Fruit fly (Drosophila melanogaster) whole organism, embryonic: ENCODE results near the gene Idi.
A peak's percentile ranks its signal among the peaks of the same experiment; 100 is the strongest.

ENCODE experiments used
- CG10274 ChIP-seq: fragments of 200-800 bp; sonication (Bioruptor generic); optimal IDR thresholded peaks from 3 replicates; lab custom pipeline; 2017; ENCODE audit warnings: missing biosample characterization, mild to moderate bottlenecking, missing genetic modification characterization
- CG11085 ChIP-seq: fragments of 200-800 bp; sonication (Bioruptor generic); IDR thresholded peaks from 2 replicates; pipeline ENCODE4 v1.3.6; 2022; ENCODE audit warnings: missing biosample characterization, missing genetic modification characterization
- CG1233 ChIP-seq: fragments of 200-800 bp; sonication (Bioruptor generic); optimal IDR thresholded peaks from 4 replicates; lab custom pipeline; 2018; ENCODE audit warnings: missing biosample characterization, mild to moderate bottlenecking, missing genetic modification characterization
- CG13287 ChIP-seq: fragments of 200-800 bp; sonication (Bioruptor generic); IDR thresholded peaks from 2 replicates; pipeline ENCODE4 v1.3.6; 2022; ENCODE audit warnings: missing biosample characterization, missing genetic modification characterization; ENCODE audit not compliant: partially characterized antibody
- CG15011 ChIP-seq: fragments of 200-800 bp; sonication (Bioruptor generic); optimal IDR thresholded peaks from 3 replicates; lab custom pipeline; 2018; ENCODE audit warnings: missing biosample characterization, mild to moderate bottlenecking, missing genetic modification characterization
- CG15514 ChIP-seq: fragments of 200-800 bp; sonication (Bioruptor generic); optimal IDR thresholded peaks from 3 replicates; lab custom pipeline; 2017; ENCODE audit warnings: missing biosample characterization, missing genetic modification characterization, mild to moderate bottlenecking, moderate library complexity, missing genetic modification reagents
- CG17328 ChIP-seq: fragments of 200-800 bp; sonication (Bioruptor generic); IDR thresholded peaks from 2 replicates; pipeline ENCODE4 v1.3.6; 2022; ENCODE audit warnings: missing biosample characterization, missing genetic modification characterization
- CG1792 ChIP-seq: fragments of 200-800 bp; sonication (Bioruptor generic); optimal IDR thresholded peaks from 2 replicates; lab custom pipeline; 2016; ENCODE audit warnings: missing biosample characterization, missing genetic modification characterization
- CG30431 ChIP-seq: fragments of 200-800 bp; sonication (Bioruptor generic); optimal IDR thresholded peaks from 2 replicates; lab custom pipeline; 2017; ENCODE audit warnings: missing biosample characterization, missing genetic modification characterization
- CG33557 ChIP-seq: fragments of 200-800 bp; sonication (Bioruptor generic); optimal IDR thresholded peaks from 2 replicates; lab custom pipeline; 2019; ENCODE audit warnings: missing biosample characterization, mild to moderate bottlenecking, missing genetic modification characterization, moderate library complexity
- CG3407 ChIP-seq: fragments of 200-800 bp; sonication (Bioruptor generic); optimal IDR thresholded peaks from 2 replicates; lab custom pipeline; 2018; ENCODE audit warnings: missing biosample characterization, mild to moderate bottlenecking, missing genetic modification characterization
- CG34376 ChIP-seq: fragments of 200-800 bp; sonication (Bioruptor generic); optimal IDR thresholded peaks from 2 replicates; lab custom pipeline; 2018; ENCODE audit warnings: missing biosample characterization, mild to moderate bottlenecking, missing genetic modification characterization
- CG3726 ChIP-seq: fragments of 200-800 bp; sonication (Bioruptor generic); IDR thresholded peaks from 3 replicates; pipeline ENCODE4, ENCODE4 v1.3.6; 2022; ENCODE audit warnings: missing biosample characterization, missing genetic modification characterization
- CG3995 ChIP-seq: fragments of 200-800 bp; sonication (Bioruptor generic); optimal IDR thresholded peaks from 3 replicates; lab custom pipeline; 2016; ENCODE audit warnings: missing biosample characterization, missing genetic modification characterization
- CG4424 ChIP-seq: fragments of 200-800 bp; sonication (Bioruptor generic); optimal IDR thresholded peaks from 3 replicates; lab custom pipeline; 2016; ENCODE audit warnings: missing biosample characterization, missing genetic modification characterization
- CG4854 ChIP-seq: fragments of 200-800 bp; sonication (Bioruptor generic); optimal IDR thresholded peaks from 2 replicates; lab custom pipeline; 2016; ENCODE audit warnings: missing biosample characterization, missing genetic modification characterization, inconsistent platforms
- CG6272 ChIP-seq: fragments of 200-800 bp; sonication (Bioruptor generic); IDR thresholded peaks from 2 replicates; pipeline ENCODE4 v1.3.6; 2022; ENCODE audit warnings: missing biosample characterization, missing genetic modification characterization
- CG7556 ChIP-seq: fragments of 200-800 bp; sonication (Bioruptor generic); optimal IDR thresholded peaks from 2 replicates; lab custom pipeline; 2017; ENCODE audit warnings: missing biosample characterization, mild to moderate bottlenecking, missing genetic modification characterization
- CG7987 ChIP-seq: fragments of 200-800 bp; sonication (Bioruptor generic); optimal IDR thresholded peaks from 2 replicates; lab custom pipeline; 2018; ENCODE audit warnings: missing biosample characterization, mild to moderate bottlenecking, missing genetic modification characterization, moderate library complexity
- Camta ChIP-seq: fragments of 200-800 bp; sonication (Bioruptor generic); optimal IDR thresholded peaks from 2 replicates; lab custom pipeline; 2016; ENCODE audit warnings: missing biosample characterization, missing genetic modification characterization
- CrebB ChIP-seq: fragments of 200-800 bp; sonication (Bioruptor generic); optimal IDR thresholded peaks from 3 replicates; lab custom pipeline; 2018; ENCODE audit warnings: missing biosample characterization, mild to moderate bottlenecking, missing genetic modification characterization
- D ChIP-seq, 2 experiments: fragments of 200-800 bp in 1 of 2; fragments of >200 bp in 1 of 2; sonication (Bioruptor generic) in 1 of 2; optimal IDR thresholded peaks; 2 replicates in 1 of 2; 3 replicates in 1 of 2; lab custom pipeline; 2017; ENCODE audit warnings: mild to moderate bottlenecking in 1 of 2, missing biosample characterization in 1 of 2, missing genetic modification characterization in 1 of 2, missing genetic modification reagents in 1 of 2
- Dll ChIP-seq: fragments of 200-800 bp; sonication (Bioruptor generic); IDR thresholded peaks from 4 replicates; pipeline ENCODE4 v1.3.6; 2022; ENCODE audit warnings: missing biosample characterization, missing genetic modification characterization; ENCODE audit not compliant: partially characterized antibody
- Fer1 ChIP-seq: fragments of 200-800 bp; sonication (Bioruptor generic); optimal IDR thresholded peaks from 2 replicates; lab custom pipeline; 2017; ENCODE audit warnings: missing biosample characterization, mild to moderate bottlenecking, missing genetic modification characterization
- HHEX ChIP-seq: fragments of 200-800 bp; sonication (Bioruptor generic); optimal IDR thresholded peaks from 3 replicates; lab custom pipeline; 2017; ENCODE audit warnings: missing biosample characterization, mild to moderate bottlenecking, missing genetic modification characterization, missing genetic modification reagents
- Med ChIP-seq: fragments of 200-800 bp; sonication (Bioruptor generic); peaks from one replicate; lab custom pipeline; 2016; ENCODE audit warnings: missing biosample characterization, missing genetic modification characterization, mild to moderate bottlenecking, inconsistent platforms, moderate library complexity
- Meics ChIP-seq: fragments of 200-800 bp; sonication (Bioruptor generic); optimal IDR thresholded peaks from 2 replicates; lab custom pipeline; 2017; ENCODE audit warnings: missing biosample characterization, mild to moderate bottlenecking, missing genetic modification characterization
- Mrtf ChIP-seq: fragments of 200-800 bp; sonication (Bioruptor generic); IDR thresholded peaks from 3 replicates; pipeline ENCODE4 v1.3.6; 2022; ENCODE audit warnings: missing biosample characterization, missing genetic modification characterization
- NC2β ChIP-seq: fragments of 200-800 bp; sonication (Bioruptor generic); optimal IDR thresholded peaks from 2 replicates; lab custom pipeline; 2016; ENCODE audit warnings: missing biosample characterization, missing genetic modification characterization
- Nf-YA ChIP-seq: fragments of 200-800 bp; sonication (Bioruptor generic); IDR thresholded peaks from 2 replicates; pipeline ENCODE4 v1.3.6; 2022; ENCODE audit warnings: missing biosample characterization, missing genetic modification characterization
- Poxn ChIP-seq: fragments of 200-800 bp; sonication (Bioruptor generic); IDR thresholded peaks from 2 replicates; pipeline ENCODE4 v1.3.6; 2022; ENCODE audit warnings: missing biosample characterization, missing genetic modification characterization
- Ptx1 ChIP-seq: fragments of 200-800 bp; sonication (Bioruptor generic); IDR thresholded peaks from 2 replicates; pipeline ENCODE4 v1.3.6; 2022; ENCODE audit warnings: missing biosample characterization, missing genetic modification characterization
- Sry-β ChIP-seq: fragments of 200-800 bp; sonication (Bioruptor generic); optimal IDR thresholded peaks from 2 replicates; lab custom pipeline; 2018; ENCODE audit warnings: missing biosample characterization, mild to moderate bottlenecking, missing genetic modification characterization, moderate library complexity
- YL-1 ChIP-seq: fragments of 200-800 bp; sonication (Bioruptor generic); optimal IDR thresholded peaks from 3 replicates; lab custom pipeline; 2017; ENCODE audit warnings: missing biosample characterization, mild to moderate bottlenecking, missing genetic modification characterization
- chn ChIP-seq: fragments of 200-800 bp; sonication (Bioruptor generic); optimal IDR thresholded peaks from 2 replicates; lab custom pipeline; 2016; ENCODE audit warnings: missing biosample characterization, missing genetic modification characterization
- da ChIP-seq: fragments of 200-800 bp; sonication (Bioruptor generic); optimal IDR thresholded peaks from 2 replicates; lab custom pipeline; 2016; ENCODE audit warnings: missing biosample characterization, missing genetic modification characterization
- gcm ChIP-seq: fragments of 200-800 bp; sonication (Bioruptor generic); optimal IDR thresholded peaks from 2 replicates; lab custom pipeline; 2019; ENCODE audit warnings: missing biosample characterization, mild to moderate bottlenecking, missing genetic modification characterization, moderate library complexity
- grau ChIP-seq: fragments of 200-800 bp; optimal IDR thresholded peaks from 3 replicates; lab custom pipeline; 2019; ENCODE audit warnings: missing biosample characterization, mild to moderate bottlenecking, missing genetic modification characterization, moderate library complexity
- jumu ChIP-seq: fragments of 200-800 bp; sonication (Bioruptor generic); optimal IDR thresholded peaks from 3 replicates; lab custom pipeline; 2016; ENCODE audit warnings: missing biosample characterization, missing genetic modification characterization
- mirr ChIP-seq: fragments of 200-800 bp; sonication (Bioruptor generic); optimal IDR thresholded peaks from 3 replicates; lab custom pipeline; 2018; ENCODE audit warnings: missing biosample characterization, mild to moderate bottlenecking, missing genetic modification characterization
- mld ChIP-seq: fragments of 200-800 bp; sonication (Bioruptor generic); IDR thresholded peaks from 3 replicates; pipeline ENCODE4 v1.3.6; 2022; ENCODE audit warnings: missing biosample characterization, missing genetic modification characterization; ENCODE audit not compliant: partially characterized antibody
- nmo ChIP-seq: fragments of 200-800 bp; sonication (Bioruptor generic); optimal IDR thresholded peaks from 2 replicates; lab custom pipeline; 2018; ENCODE audit warnings: missing biosample characterization, mild to moderate bottlenecking, missing genetic modification characterization, moderate library complexity
- odd ChIP-seq: fragments of 200-800 bp; sonication (Bioruptor generic); optimal IDR thresholded peaks from 2 replicates; lab custom pipeline; 2017; ENCODE audit warnings: missing biosample characterization, mild to moderate bottlenecking, missing genetic modification characterization
- pfk ChIP-seq: fragments of 200-800 bp; sonication (Bioruptor generic); optimal IDR thresholded peaks from 2 replicates; lab custom pipeline; 2018; ENCODE audit warnings: missing biosample characterization, mild to moderate bottlenecking, missing genetic modification characterization, moderate library complexity
- sima ChIP-seq: fragments of 200-800 bp; sonication (Bioruptor generic); optimal IDR thresholded peaks from 2 replicates; lab custom pipeline; 2016; ENCODE audit warnings: missing biosample characterization, missing genetic modification characterization
- slou ChIP-seq: fragments of 200-800 bp; sonication (Bioruptor generic); optimal IDR thresholded peaks from 3 replicates; lab custom pipeline; 2016; ENCODE audit warnings: missing biosample characterization, missing genetic modification characterization
- sna ChIP-seq: fragments of 200-800 bp; sonication (Bioruptor generic); IDR thresholded peaks from 2 replicates; pipeline ENCODE4 v1.3.6; 2022; ENCODE audit warnings: missing biosample characterization, missing genetic modification characterization; ENCODE audit not compliant: partially characterized antibody
- tgo ChIP-seq: fragments of 200-800 bp; sonication (Bioruptor generic); IDR thresholded peaks from 3 replicates; pipeline ENCODE4 v1.3.6; 2022; ENCODE audit warnings: missing biosample characterization, missing genetic modification characterization

The Idi gene

dm6 chr3R:21269923-21270322, at the start of gene Idi, which contains the start of gene AP-2sigma (continued):
- TF ChIP-seq CG3726 (GFP tag; lab: Robert Waterston, UW) = no peak
- peak; percentile 5 for TF ChIP-seq Camta (GFP tag; lab: Kevin White, UChicago)
- TF ChIP-seq Meics (GFP tag; lab: Kevin White, UChicago) = peak; percentile 12
- no peak for TF ChIP-seq odd
- no peak for TF ChIP-seq CG1233
- peak; percentile 92 for TF ChIP-seq YL-1
- TF ChIP-seq jumu (GFP tag; lab: Kevin White, UChicago) = no peak
- no peak for TF ChIP-seq tgo (GFP tag; lab: Robert Waterston, UW)
- TF ChIP-seq Poxn (GFP tag; lab: Robert Waterston, UW) = no peak
- peak; percentile 1 for TF ChIP-seq pfk (GFP tag; lab: Kevin White, UChicago)
- peak; percentile 51; the same call in 1 of the 2 replicates for TF ChIP-seq CG13287 (GFP tag; lab: Robert Waterston, UW)
- peak; percentile 96 for TF ChIP-seq CG15514 (GFP tag; lab: Kevin White, UChicago)
- peak; percentile 60 for TF ChIP-seq CG34376 (GFP tag; lab: Kevin White, UChicago)
- TF ChIP-seq chn (GFP tag; lab: Kevin White, UChicago) = peak; percentile 35
- TF ChIP-seq Mrtf (GFP tag; lab: Robert Waterston, UW) = peak; percentile 23; the same call in 1 of the 3 replicates

- TF ChIP-seq Fer1 (GFP tag; lab: Kevin White, UChicago) = peak; percentile 15
- peak; percentile 29 for TF ChIP-seq CG3995 (GFP tag; lab: Kevin White, UChicago)
- TF ChIP-seq sima (GFP tag; lab: Kevin White, UChicago) = no peak
- peak; percentile 48 for TF ChIP-seq CG4854
- no peak for TF ChIP-seq CG3726 (GFP tag; lab: Robert Waterston, UW)
- peak; percentile 71; the same call in 1 of the 2 replicates for TF ChIP-seq CG11085
- no peak for TF ChIP-seq CG3407 (GFP tag; lab: Kevin White, UChicago)
- TF ChIP-seq Dll (GFP tag; lab: Robert Waterston, UW) = peak; percentile 69
- peak; percentile 62 for TF ChIP-seq CG4424
- TF ChIP-seq CG1792 (GFP tag; lab: Kevin White, UChicago) = peak; percentile 71
- peak; percentile 24 for TF ChIP-seq gcm (GFP tag; lab: Kevin White, UChicago)
- peak; percentile 53 for TF ChIP-seq CrebB (tag; lab: Kevin White, UChicago)
- TF ChIP-seq sna = 0 out of 2 replicates have a peak, but pooled peaks have one; percentile 29
- TF ChIP-seq CG6272 = peak; percentile 66
- TF ChIP-seq HHEX (GFP tag; lab: Kevin White, UChicago) = peak; percentile 64
- TF ChIP-seq NC2β = peak; percentile 73
- peak; percentile 97 for TF ChIP-seq Med (GFP tag; lab: Kevin White, UChicago)
- TF ChIP-seq CG30431 (GFP tag; lab: Kevin White, UChicago) = peak; percentile 33
- TF ChIP-seq CG15011 (GFP tag; lab: Kevin White, UChicago) = no peak
- peak; percentile 68 for TF ChIP-seq nmo (GFP tag; lab: Kevin White, UChicago)
- peak; percentile 89 for TF ChIP-seq CG7987 (GFP tag; lab: Kevin White, UChicago)
- TF ChIP-seq Sry-β (GFP tag; lab: Kevin White, UChicago) = no peak
- peak; percentile 65 for TF ChIP-seq grau (tag; lab: Kevin White, UChicago)
- TF ChIP-seq Ptx1 = peak; percentile 67
- TF ChIP-seq slou (GFP tag; lab: Kevin White, UChicago) = no peak
- TF ChIP-seq Nf-YA (GFP tag; lab: Robert Waterston, UW) = no peak
- TF ChIP-seq D (optimal IDR thresholded peaks at IDR 0.05; lab: Kevin White, UChicago) = no peak
- TF ChIP-seq D (GFP tag; optimal IDR thresholded peaks at IDR 0.05; lab: Kevin White, UChicago) = peak; percentile 14
- TF ChIP-seq CG17328 (GFP tag; lab: Robert Waterston, UW) = no peak
- peak; percentile 72; the same call in 1 of the 3 replicates for TF ChIP-seq mld (GFP tag; lab: Robert Waterston, UW)
- no peak for TF ChIP-seq CG7556 (GFP tag; lab: Kevin White, UChicago)
- TF ChIP-seq da (GFP tag; lab: Kevin White, UChicago) = peak; percentile 40
- TF ChIP-seq mirr (GFP tag; lab: Kevin White, UChicago) = peak; percentile 81
- TF ChIP-seq CG33557 = peak; percentile 53
- no peak for TF ChIP-seq CG10274 (GFP tag; lab: Kevin White, UChicago)
Measured at dm6 chr3R:21223453-21224057, 46.4 kb upstream of the Idi start, which contains the start of the genes CG3337 and Nelf-A. CG3337 (minus strand) TSS chr3R:21223584. Nelf-A (plus strand) TSS chr3R:21223704.
